Fruit fly (Drosophila melanogaster) whole organism, embryonic: Measurements from ENCODE around the gene Rtnl1.

Source experiments
- CG10979 ChIP-seq: fragments of 200-800 bp; sonication (Bioruptor generic); optimal IDR thresholded peaks from 2 replicates; lab custom pipeline; 2018; ENCODE audit warnings: missing biosample characterization, mild to moderate bottlenecking, missing genetic modification characterization, moderate library complexity
- CG12236 ChIP-seq: fragments of 200-800 bp; sonication (Bioruptor generic); optimal IDR thresholded peaks from 2 replicates; lab custom pipeline; 2016; ENCODE audit warnings: missing biosample characterization, missing genetic modification characterization
- CG12744 ChIP-seq: fragments of 200-800 bp; sonication (Bioruptor generic); optimal IDR thresholded peaks from 2 replicates; lab custom pipeline; 2016; ENCODE audit warnings: missing biosample characterization, missing genetic modification characterization
- CG15073 ChIP-seq: fragments of 200-800 bp; sonication (Bioruptor generic); optimal IDR thresholded peaks from 2 replicates; lab custom pipeline; 2016; ENCODE audit warnings: missing biosample characterization, missing genetic modification characterization
- CG1529 ChIP-seq: fragments of 200-800 bp; sonication (Bioruptor generic); optimal IDR thresholded peaks from 3 replicates; lab custom pipeline; 2018; ENCODE audit warnings: missing biosample characterization, missing genetic modification characterization
- CG16863 ChIP-seq: fragments of 200-800 bp; sonication (Bioruptor generic); optimal IDR thresholded peaks from 3 replicates; lab custom pipeline; 2016; ENCODE audit warnings: missing biosample characterization, missing genetic modification characterization
- CG17186 ChIP-seq: fragments of 200-800 bp; sonication (Bioruptor generic); optimal IDR thresholded peaks from 3 replicates; lab custom pipeline; 2017; ENCODE audit warnings: missing biosample characterization, missing genetic modification reagents, missing genetic modification characterization
- CG18476 ChIP-seq: fragments of 200-800 bp; sonication (Bioruptor generic); optimal IDR thresholded peaks from 2 replicates; lab custom pipeline; 2016; ENCODE audit warnings: missing biosample characterization, mild to moderate bottlenecking, missing genetic modification characterization
- CG2116 ChIP-seq: fragments of 200-800 bp; sonication (Bioruptor generic); optimal IDR thresholded peaks from 3 replicates; lab custom pipeline; 2018; ENCODE audit warnings: missing biosample characterization, mild to moderate bottlenecking, missing genetic modification characterization
- CG2120 ChIP-seq: fragments of 200-800 bp; sonication (Bioruptor generic); optimal IDR thresholded peaks from 3 replicates; lab custom pipeline; 2016; ENCODE audit warnings: missing biosample characterization, missing genetic modification characterization
- CG32767 ChIP-seq: fragments of 200-800 bp; sonication (Bioruptor generic); IDR thresholded peaks from 2 replicates; pipeline ENCODE4 v1.3.6; 2022; ENCODE audit warnings: missing biosample characterization, missing genetic modification characterization
- CG4404 ChIP-seq: fragments of 200-800 bp; sonication (Bioruptor generic); IDR thresholded peaks from 2 replicates; pipeline ENCODE4 v1.3.6; 2022; ENCODE audit warnings: missing biosample characterization, missing genetic modification characterization
- CG6813 ChIP-seq: fragments of 200-800 bp; sonication (Bioruptor generic); optimal IDR thresholded peaks from 2 replicates; lab custom pipeline; 2017; ENCODE audit warnings: missing biosample characterization, missing genetic modification characterization, mild to moderate bottlenecking, moderate library complexity, missing genetic modification reagents
- CG7357 ChIP-seq: fragments of 200-800 bp; sonication (Bioruptor generic); IDR thresholded peaks from 3 replicates; pipeline ENCODE4 v1.3.6; 2022; ENCODE audit warnings: missing biosample characterization, missing genetic modification characterization
- CG8359 ChIP-seq: fragments of 200-800 bp; sonication (Bioruptor generic); optimal IDR thresholded peaks from 2 replicates; lab custom pipeline; 2017; ENCODE audit warnings: missing biosample characterization, mild to moderate bottlenecking, missing genetic modification characterization, borderline replicate concordance
- CkIIα-i1 ChIP-seq: fragments of 200-800 bp; sonication (Bioruptor generic); IDR thresholded peaks from 2 replicates; pipeline ENCODE4 v1.3.6; 2022; ENCODE audit warnings: missing biosample characterization, missing genetic modification characterization
- Ets97D ChIP-seq: fragments of 200-800 bp; sonication (Bioruptor generic); optimal IDR thresholded peaks from 3 replicates; lab custom pipeline; 2016; ENCODE audit warnings: missing biosample characterization, missing genetic modification characterization
- GATAe ChIP-seq: fragments of 200-800 bp; sonication (Bioruptor generic); conservative IDR thresholded peaks from 2 replicates; pipeline ENCODE4 v1.3.6; 2022; ENCODE audit warnings: missing biosample characterization, missing genetic modification characterization
- HLH4C ChIP-seq: fragments of 200-800 bp; sonication (Bioruptor generic); IDR thresholded peaks from 3 replicates; pipeline ENCODE4 v1.3.6; 2022; ENCODE audit warnings: missing biosample characterization, missing genetic modification characterization; ENCODE audit not compliant: partially characterized antibody
- HLH54F ChIP-seq: fragments of 200-800 bp; sonication (Bioruptor generic); optimal IDR thresholded peaks from 3 replicates; lab custom pipeline; 2016; ENCODE audit warnings: missing biosample characterization, missing genetic modification characterization
- Lpt ChIP-seq: fragments of >200 bp; optimal IDR thresholded peaks from 2 replicates; lab custom pipeline; 2018; ENCODE audit warnings: missing biosample characterization, missing genetic modification characterization
- Meics ChIP-seq: fragments of 200-800 bp; sonication (Bioruptor generic); optimal IDR thresholded peaks from 2 replicates; lab custom pipeline; 2017; ENCODE audit warnings: missing biosample characterization, mild to moderate bottlenecking, missing genetic modification characterization
- Oli ChIP-seq: fragments of 200-800 bp; sonication (Bioruptor generic); optimal IDR thresholded peaks from 2 replicates; lab custom pipeline; 2018; ENCODE audit warnings: missing biosample characterization, mild to moderate bottlenecking, missing genetic modification characterization, moderate library complexity
- Six4 ChIP-seq: fragments of 200-800 bp; sonication (Bioruptor generic); optimal IDR thresholded peaks from 2 replicates; lab custom pipeline; 2016; ENCODE audit warnings: missing biosample characterization, missing genetic modification characterization
- Tbp ChIP-seq: fragments of >200 bp; optimal IDR thresholded peaks from 2 replicates; lab custom pipeline; 2018; ENCODE audit warnings: missing biosample characterization, missing genetic modification characterization
- Usf ChIP-seq: fragments of 200-800 bp; sonication (Bioruptor generic); optimal IDR thresholded peaks from 2 replicates; lab custom pipeline; 2017; ENCODE audit warnings: missing genotype, missing biosample characterization, missing genetic modification characterization
- abd-A ChIP-seq: fragments of 200-800 bp; sonication (Bioruptor generic); optimal IDR thresholded peaks from 3 replicates; lab custom pipeline; 2019; ENCODE audit warnings: missing biosample characterization, mild to moderate bottlenecking, missing genetic modification characterization, moderate library complexity
- bbx ChIP-seq: fragments of 200-800 bp; sonication (Bioruptor generic); IDR thresholded peaks from 2 replicates; pipeline ENCODE4 v1.3.6; 2022; ENCODE audit warnings: missing biosample characterization, missing genetic modification characterization; ENCODE audit not compliant: partially characterized antibody
- bigmax ChIP-seq: fragments of 200-800 bp; sonication (Bioruptor generic); optimal IDR thresholded peaks from 2 replicates; lab custom pipeline; 2018; ENCODE audit warnings: missing biosample characterization, mild to moderate bottlenecking, missing genetic modification characterization
- bowl ChIP-seq: fragments of 200-800 bp; sonication (Bioruptor generic); IDR thresholded peaks from 2 replicates; pipeline ENCODE4 v1.3.6; 2022; ENCODE audit warnings: missing biosample characterization, missing genetic modification characterization
- btn ChIP-seq: fragments of 200-800 bp; sonication (Bioruptor generic); optimal IDR thresholded peaks from 2 replicates; lab custom pipeline; 2016; ENCODE audit warnings: missing biosample characterization, missing genetic modification characterization
- cad ChIP-seq: fragments of >200 bp; optimal IDR thresholded peaks from 2 replicates; lab custom pipeline; 2017; ENCODE audit warnings: missing biosample characterization, missing genetic modification characterization
- cwo ChIP-seq: fragments of 200-800 bp; sonication (Bioruptor generic); optimal IDR thresholded peaks from 3 replicates; lab custom pipeline; 2017; ENCODE audit warnings: missing biosample characterization, missing genetic modification characterization, mild to moderate bottlenecking, moderate library complexity, missing genetic modification reagents
- dati ChIP-seq: fragments of 200-800 bp; sonication (Bioruptor generic); IDR thresholded peaks from 2 replicates; pipeline ENCODE4 v1.3.6; 2022; ENCODE audit warnings: missing biosample characterization, missing genetic modification characterization
- emc ChIP-seq: fragments of 200-800 bp; sonication (Bioruptor generic); optimal IDR thresholded peaks from 2 replicates; lab custom pipeline; 2016; ENCODE audit warnings: missing biosample characterization, missing genetic modification characterization
- exex ChIP-seq: fragments of 200-800 bp; sonication (Bioruptor generic); optimal IDR thresholded peaks from 4 replicates; lab custom pipeline; 2018; ENCODE audit warnings: missing biosample characterization, mild to moderate bottlenecking, missing genetic modification characterization, moderate library complexity
- fd96Cb ChIP-seq: fragments of 200-800 bp; sonication (Bioruptor generic); optimal IDR thresholded peaks from 2 replicates; lab custom pipeline; 2018; ENCODE audit warnings: missing biosample characterization, mild to moderate bottlenecking, missing genetic modification characterization, moderate library complexity
- fu2 ChIP-seq: fragments of 200-800 bp; sonication (Bioruptor generic); optimal IDR thresholded peaks from 2 replicates; lab custom pipeline; 2016; ENCODE audit warnings: missing biosample characterization, missing genetic modification characterization
- gce ChIP-seq: fragments of 200-800 bp; sonication (Bioruptor generic); IDR thresholded peaks from 3 replicates; pipeline ENCODE4 v1.3.6; 2022; ENCODE audit warnings: missing biosample characterization, missing genetic modification characterization
- grau ChIP-seq: fragments of 200-800 bp; optimal IDR thresholded peaks from 3 replicates; lab custom pipeline; 2019; ENCODE audit warnings: missing biosample characterization, mild to moderate bottlenecking, missing genetic modification characterization, moderate library complexity
- jumu ChIP-seq: fragments of 200-800 bp; sonication (Bioruptor generic); optimal IDR thresholded peaks from 3 replicates; lab custom pipeline; 2016; ENCODE audit warnings: missing biosample characterization, missing genetic modification characterization
- lilli ChIP-seq: fragments of 200-800 bp; sonication (Bioruptor generic); optimal IDR thresholded peaks from 3 replicates; lab custom pipeline; 2016; ENCODE audit warnings: missing biosample characterization, missing genetic modification characterization
- onecut ChIP-seq: fragments of 200-800 bp; sonication (Bioruptor generic); IDR thresholded peaks from 2 replicates; pipeline ENCODE4 v1.3.6; 2022; ENCODE audit warnings: missing biosample characterization, missing genetic modification characterization
- p53 ChIP-seq: fragments of 200-800 bp; sonication (Bioruptor generic); optimal IDR thresholded peaks from 2 replicates; lab custom pipeline; 2016; ENCODE audit warnings: missing biosample characterization, missing genetic modification characterization
- pho ChIP-seq: fragments of 200-800 bp; sonication (Bioruptor generic); optimal IDR thresholded peaks from 2 replicates; lab custom pipeline; 2016; ENCODE audit warnings: missing biosample characterization, missing genetic modification characterization
- psq ChIP-seq: fragments of 200-800 bp; sonication (Bioruptor generic); optimal IDR thresholded peaks from 2 replicates; lab custom pipeline; 2017; ENCODE audit warnings: missing biosample characterization, missing genetic modification characterization
- pum ChIP-seq: fragments of 200-800 bp; sonication (Bioruptor generic); optimal IDR thresholded peaks from 2 replicates; lab custom pipeline; 2016; ENCODE audit warnings: missing biosample characterization, missing genetic modification characterization
- sima ChIP-seq: fragments of 200-800 bp; sonication (Bioruptor generic); optimal IDR thresholded peaks from 2 replicates; lab custom pipeline; 2016; ENCODE audit warnings: missing biosample characterization, missing genetic modification characterization
- tap ChIP-seq: fragments of 200-800 bp; optimal IDR thresholded peaks from 3 replicates; lab custom pipeline; 2019; ENCODE audit warnings: missing biosample characterization, mild to moderate bottlenecking, missing genetic modification characterization, moderate library complexity
- toy ChIP-seq: fragments of 200-800 bp; sonication (Bioruptor generic); IDR thresholded peaks from 2 replicates; pipeline ENCODE4 v1.3.6; 2022; ENCODE audit warnings: missing biosample characterization, missing genetic modification characterization
- wor ChIP-seq: fragments of 200-800 bp; sonication (Bioruptor generic); IDR thresholded peaks from 2 replicates; pipeline ENCODE4 v1.3.6; 2022; ENCODE audit warnings: missing biosample characterization, missing genetic modification characterization

Rtnl1 gene

dm6 chr2L:5000919-5001581 is 8.5 kb downstream of the Rtnl1 start (continued):
- TF ChIP-seq cwo (GFP tag; lab: Kevin White, UChicago) (no peak), Usf (no peak), CG7357 (GFP tag; lab: Robert Waterston, UW) (no peak; the same call in 2 of the 3 replicates), fu2 (no peak), Meics (GFP tag; lab: Kevin White, UChicago) (no peak), lilli (GFP tag; lab: Kevin White, UChicago) (no peak), grau (tag; lab: Kevin White, UChicago) (peak; percentile 94), CG6813 (no peak), psq (no peak), CG32767 (GFP tag; lab: Robert Waterston, UW) (no peak), CG12236 (no peak), p53 (GFP tag; lab: Kevin White, UChicago) (no peak), tap (tag; lab: Kevin White, UChicago) (no peak), onecut (GFP tag; lab: Robert Waterston, UW) (no peak), Tbp (GFP tag; lab: Kevin White, UChicago) (no peak), CG18476 (GFP tag; lab: Kevin White, UChicago) (no peak), emc (GFP tag; lab: Kevin White, UChicago) (no peak), CG12744 (GFP tag; lab: Kevin White, UChicago) (no peak), dati (GFP tag; lab: Robert Waterston, UW) (no peak), sima (GFP tag; lab: Kevin White, UChicago) (no peak), Oli (no peak), CG16863 (GFP tag; lab: Kevin White, UChicago) (no peak), bigmax (peak; percentile 36), Six4 (GFP tag; lab: Kevin White, UChicago) (no peak), Ets97D (GFP tag; lab: Kevin White, UChicago) (no peak), abd-A (tag; lab: Kevin White, UChicago) (peak; percentile 91), gce (GFP tag; lab: Robert Waterston, UW) (peak; percentile 12; the same call in 1 of the 3 replicates), CG10979 (tag; lab: Kevin White, UChicago) (no peak), cad (GFP tag; lab: Kevin White, UChicago) (peak; percentile 34), fd96Cb (tag; lab: Kevin White, UChicago) (no peak), jumu (no peak), CG2116 (GFP tag; lab: Kevin White, UChicago) (no peak), wor (GFP tag; lab: Robert Waterston, UW) (0 out of 2 replicates have a peak, but pooled peaks have one; percentile 12), CkIIα-i1 (no peak), CG4404 (GFP tag; lab: Robert Waterston, UW) (peak; percentile 29; the same call in 1 of the 2 replicates), HLH4C (peak; percentile 43; the same call in 1 of the 3 replicates), CG1529 (GFP tag; lab: Kevin White, UChicago) (no peak), GATAe (no peak; the same call in 1 of the 2 replicates), HLH54F (GFP tag; lab: Kevin White, UChicago) (no peak), toy (no peak), Lpt (GFP tag; lab: Kevin White, UChicago) (no peak), CG2120 (GFP tag; lab: Kevin White, UChicago) (no peak), CG8359 (no peak), btn (GFP tag; lab: Kevin White, UChicago) (no peak), CG15073 (GFP tag; lab: Kevin White, UChicago) (no peak), bbx (GFP tag; lab: Robert Waterston, UW) (peak; percentile 13; the same call in 1 of the 2 replicates), pho (no peak), pum (no peak), CG17186 (no peak), bowl (GFP tag; lab: Robert Waterston, UW) (no peak), exex (no peak)
